Fruit fly (Drosophila melanogaster): ENCODE measurements around the gene pll.

DNA sequence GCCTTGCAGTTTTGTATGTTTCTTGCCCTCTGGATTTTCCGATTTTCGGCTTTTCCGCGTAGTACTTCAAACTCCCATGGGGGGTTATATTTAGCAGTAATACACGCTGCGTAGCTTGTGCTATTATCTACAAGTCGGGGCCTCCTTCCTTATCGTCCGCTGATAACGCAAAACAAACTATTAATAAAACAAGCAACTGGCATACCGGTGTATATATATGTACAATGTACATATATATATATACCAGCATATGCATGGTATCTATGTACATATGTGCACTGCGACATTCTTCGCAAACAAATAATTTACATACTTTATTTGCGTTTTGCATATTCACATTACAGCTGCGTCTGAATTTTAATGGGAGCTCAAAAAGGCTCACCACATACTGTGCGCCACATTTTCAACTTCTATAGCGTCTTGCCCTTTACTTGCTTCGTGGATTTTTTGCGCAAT lies 967 bp upstream of the pll start:
- TF ChIP-seq CG11294 (GFP tag; IDR thresholded peaks at IDR 0.05), result no peak
- no peak for TF ChIP-seq CG6854 (GFP tag; optimal IDR thresholded peaks at IDR 0.05)
- no peak for TF ChIP-seq Sox14 (GFP tag; optimal IDR thresholded peaks at IDR 0.05)
- no peak for TF ChIP-seq Sox102F (GFP tag; optimal IDR thresholded peaks at IDR 0.05)
- no peak for TF ChIP-seq OdsH (GFP tag; optimal IDR thresholded peaks at IDR 0.05)
- no peak for TF ChIP-seq cyc (GFP tag; optimal IDR thresholded peaks at IDR 0.05)
- TF ChIP-seq Lpt (GFP tag; optimal IDR thresholded peaks at IDR 0.05), result no peak
- no peak for TF ChIP-seq CG6808 (GFP tag; optimal IDR thresholded peaks at IDR 0.05)

Data from whole organism, prepupa.